Worm (Caenorhabditis elegans): ENCODE measurements around the gene tap-1.

ce11 chrX:14628816-14629215 lies 39.4 kb downstream of the tap-1 start, which contains the start of gene F54E4.2:
- TF ChIP-seq F49E8.2 (tag; optimal IDR thresholded peaks at IDR 0.05; ENCODE audit: insufficient read depth) (no peak), madf-10 (tag; optimal IDR thresholded peaks at IDR 0.05) (no peak), aptf-2 (GFP tag; conservative IDR thresholded peaks at IDR 0.05) (no peak), T07F8.4 (tag; optimal IDR thresholded peaks at IDR 0.05) (no peak), lag-1 (GFP tag; IDR thresholded peaks at IDR 0.05) (no peak), rcor-1 (GFP tag; IDR thresholded peaks at IDR 0.05) (no peak)
